Worm (Caenorhabditis elegans) whole organism, L4/young adult: ENCODE data around the gene T28A8.8.

ENCODE experiments used
- W03F9.2 ChIP-seq: fragments of 150-350 bp; optimal IDR thresholded peaks from 2 replicates; lab custom pipeline; 2014; ENCODE audit warnings: missing biosample characterization, missing genetic modification characterization
- dao-5 ChIP-seq: sonication (generic microtip); optimal IDR thresholded peaks from 2 replicates; lab custom pipeline; 2016; ENCODE audit warnings: missing genotype, missing genetic modification characterization, moderate library complexity, missing compliant biosample characterization
- him-1 ChIP-seq: sonication (generic microtip); optimal IDR thresholded peaks from 2 replicates; lab custom pipeline; 2016; ENCODE audit warnings: missing genotype, missing genetic modification reagents, missing genetic modification characterization, missing compliant biosample characterization

ce11 chrIII:13492377-13492776, 10.2 kb upstream of the T28A8.8 start, which contains the start of gene twk-40:
- no peak for TF ChIP-seq him-1 (tag; lab: Kevin White, UChicago)
- TF ChIP-seq dao-5 (tag; lab: Kevin White, UChicago): no peak
- TF ChIP-seq W03F9.2 (tag; lab: Kevin White, UChicago): no peak
